Fruit fly (Drosophila melanogaster): ENCODE data around the gene Oseg5.
A peak's percentile ranks its signal among the peaks of the same experiment; 100 is the strongest.

The Oseg5 gene

DNA sequence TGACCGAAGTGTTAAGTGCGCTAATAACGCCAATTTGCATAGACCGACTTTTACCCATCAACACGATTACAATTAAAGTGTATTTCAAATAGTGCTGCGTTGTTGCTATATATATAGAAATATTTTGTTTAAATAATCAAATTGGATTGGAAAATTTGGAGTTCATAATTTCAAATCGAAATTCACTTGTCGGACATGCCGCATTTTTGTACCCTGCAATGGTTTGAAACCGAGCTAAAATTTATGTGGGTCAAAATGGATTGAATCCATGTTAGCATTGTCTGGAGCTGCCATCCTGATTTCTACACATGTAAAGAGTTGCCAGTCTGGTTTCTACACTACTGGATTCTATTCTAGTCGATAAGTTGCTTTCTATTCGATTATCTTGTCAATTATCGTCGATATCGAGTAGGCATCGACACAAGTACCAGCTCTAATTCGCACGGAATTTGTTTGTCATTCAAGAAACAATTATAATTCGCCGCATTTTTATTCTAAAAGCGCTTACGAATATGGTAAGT, 48.3 kb downstream of the Oseg5 start, which contains the start of gene Pomp (continued):
- TF ChIP-seq CG30020 (tag; optimal IDR thresholded peaks at IDR 0.05) (peak; percentile 31), CG18476 (GFP tag; optimal IDR thresholded peaks at IDR 0.05) (peak; percentile 70), Rx (GFP tag; IDR thresholded peaks at IDR 0.05) (peak; percentile 78), Nf-YB (GFP tag; optimal IDR thresholded peaks at IDR 0.05) (peak; percentile 61), NK7.1 (GFP tag; optimal IDR thresholded peaks at IDR 0.05) (no peak), MESR4 (GFP tag; optimal IDR thresholded peaks at IDR 0.05) (peak; percentile 78), CG9932 (GFP tag; IDR thresholded peaks at IDR 0.05) (peak; percentile 85), CG17186 (GFP tag; optimal IDR thresholded peaks at IDR 0.05) (peak; percentile 60), en (GFP tag; optimal IDR thresholded peaks at IDR 0.05) (peak; percentile 9), fd102C (GFP tag; optimal IDR thresholded peaks at IDR 0.05) (no peak), D19A (tag; optimal IDR thresholded peaks at IDR 0.05) (peak; percentile 89), BtbVII (GFP tag; optimal IDR thresholded peaks at IDR 0.05) (peak; percentile 78), CG6683 (GFP tag; optimal IDR thresholded peaks at IDR 0.05) (peak; percentile 71), Fer1 (GFP tag; optimal IDR thresholded peaks at IDR 0.05) (peak; percentile 86), lmd (GFP tag; IDR thresholded peaks at IDR 0.05) (peak; percentile 90), CG32532 (GFP tag; IDR thresholded peaks at IDR 0.05) (peak; percentile 92), CG7839 (tag; optimal IDR thresholded peaks at IDR 0.05) (peak; percentile 88), CG15601 (tag; optimal IDR thresholded peaks at IDR 0.05) (peak; percentile 74), Vsx1 (GFP tag; optimal IDR thresholded peaks at IDR 0.05) (peak; percentile 81), Abd-B (GFP tag; optimal IDR thresholded peaks at IDR 0.05) (peak; percentile 85), Myb (GFP tag; optimal IDR thresholded peaks at IDR 0.05) (peak; percentile 42), CG17829 (tag; optimal IDR thresholded peaks at IDR 0.05) (peak; percentile 92), kni (GFP tag; optimal IDR thresholded peaks at IDR 0.05) (no peak), CG2678 (tag; optimal IDR thresholded peaks at IDR 0.05) (peak; percentile 90), Optix (GFP tag; IDR thresholded peaks at IDR 0.05) (peak; percentile 67; the same call in 1 of the 3 replicates), NfI (GFP tag; optimal IDR thresholded peaks at IDR 0.05) (peak; percentile 71), CG33557 (GFP tag; optimal IDR thresholded peaks at IDR 0.05) (no peak), h (optimal IDR thresholded peaks at IDR 0.05) (no peak), CG13624 (GFP tag; optimal IDR thresholded peaks at IDR 0.05) (peak; percentile 38), CG10321 (GFP tag; IDR thresholded peaks at IDR 0.05) (peak; percentile 60), CG11723 (GFP tag; optimal IDR thresholded peaks at IDR 0.05) (peak; percentile 44), CG17328 (GFP tag; IDR thresholded peaks at IDR 0.05) (peak; percentile 89), maf-S (GFP tag; optimal IDR thresholded peaks at IDR 0.05) (peak; percentile 62), CG7745 (tag; optimal IDR thresholded peaks at IDR 0.05) (no peak), fu2 (GFP tag; optimal IDR thresholded peaks at IDR 0.05) (peak; percentile 42), nerfin-1 (tag; optimal IDR thresholded peaks at IDR 0.05) (peak; percentile 58), CG11696 (GFP tag; IDR thresholded peaks at IDR 0.05) (peak; percentile 69), gcm2 (GFP tag; optimal IDR thresholded peaks at IDR 0.05) (peak; percentile 63), CG18262 (tag; optimal IDR thresholded peaks at IDR 0.05) (peak; percentile 90), CG14050 (GFP tag; IDR thresholded peaks at IDR 0.05) (peak; percentile 84), Camta (GFP tag; optimal IDR thresholded peaks at IDR 0.05) (peak; percentile 45), sens-2 (GFP tag; IDR thresholded peaks at IDR 0.05) (peak; percentile 65), CkIIα-i1 (GFP tag; IDR thresholded peaks at IDR 0.05) (0 out of 2 replicates have a peak, but pooled peaks have one; percentile 41), lbe (GFP tag; optimal IDR thresholded peaks at IDR 0.05) (peak; percentile 71), ato (GFP tag; IDR thresholded peaks at IDR 0.05; ENCODE audit: partially characterized antibody) (peak; percentile 37; the same call in 1 of the 2 replicates), crol (GFP tag; IDR thresholded peaks at IDR 0.05) (peak; percentile 35; the same call in 1 of the 2 replicates), CG15073 (GFP tag; optimal IDR thresholded peaks at IDR 0.05) (peak; percentile 23), gfzf (GFP tag; optimal IDR thresholded peaks at IDR 0.05) (peak; percentile 47), mld (GFP tag; IDR thresholded peaks at IDR 0.05; ENCODE audit: partially characterized antibody) (no peak), Doc3 (GFP tag; IDR thresholded peaks at IDR 0.05; ENCODE audit: partially characterized antibody) (no peak)

Measured in whole organism, embryonic.